Worm (Caenorhabditis elegans) whole organism, mixed stage, embryonic: ENCODE results near the gene grl-19.

ENCODE experiments used
- blmp-1 ChIP-seq: fragments of 150-350 bp; optimal IDR thresholded peaks from 2 replicates; lab custom pipeline; 2014; ENCODE audit warnings: missing biosample characterization, missing genetic modification characterization
- ceh-83 ChIP-seq: fragments of 200-800 bp; sonication (Bioruptor generic); optimal IDR thresholded peaks from 2 replicates; lab custom pipeline; 2018; ENCODE audit warnings: mild to moderate bottlenecking, missing genetic modification characterization, missing compliant biosample characterization
- ces-1 ChIP-seq: fragments of 150-350 bp; optimal IDR thresholded peaks from 2 replicates; lab custom pipeline; 2014; ENCODE audit warnings: missing biosample characterization, missing genetic modification reagents, missing genetic modification characterization
- cnd-1 ChIP-seq: fragments of 200-800 bp; sonication (Bioruptor generic); optimal IDR thresholded peaks from 2 replicates; lab custom pipeline; 2018; ENCODE audit warnings: mild to moderate bottlenecking, missing genetic modification characterization, missing compliant biosample characterization
- hlh-1 ChIP-seq: fragments of 150-350 bp; optimal IDR thresholded peaks from 2 replicates; lab custom pipeline; 2014; ENCODE audit warnings: missing biosample characterization, missing genetic modification reagents, missing genetic modification characterization
- lin-13 ChIP-seq: fragments of 150-350 bp; optimal IDR thresholded peaks from 2 replicates; lab custom pipeline; 2014; ENCODE audit warnings: missing biosample characterization, missing genetic modification characterization
- lin-32 ChIP-seq: fragments of 200-800 bp; sonication (Bioruptor generic); optimal IDR thresholded peaks from 2 replicates; lab custom pipeline; 2018; ENCODE audit warnings: mild to moderate bottlenecking, missing genetic modification characterization, missing compliant biosample characterization
- lsy-2 ChIP-seq: fragments of 150-350 bp; optimal IDR thresholded peaks from 2 replicates; lab custom pipeline; 2014; ENCODE audit warnings: missing biosample characterization, missing genetic modification characterization
- nhr-237 ChIP-seq: fragments of 150-350 bp; optimal IDR thresholded peaks from 2 replicates; lab custom pipeline; 2014; ENCODE audit warnings: missing biosample characterization, missing genetic modification characterization
- nhr-28 ChIP-seq: fragments of 150-350 bp; optimal IDR thresholded peaks from 2 replicates; lab custom pipeline; 2014; ENCODE audit warnings: missing biosample characterization, missing genetic modification characterization
- pha-4 ChIP-seq: fragments of 150-350 bp; optimal IDR thresholded peaks from 2 replicates; lab custom pipeline; 2018; ENCODE audit warnings: missing biosample characterization, missing genetic modification reagents, missing genetic modification characterization
- sem-2 ChIP-seq: fragments of 200-800 bp; sonication (Bioruptor generic); optimal IDR thresholded peaks from 2 replicates; lab custom pipeline; 2018; ENCODE audit warnings: mild to moderate bottlenecking, missing genetic modification characterization, missing compliant biosample characterization
- unc-62 ChIP-seq: fragments of 150-350 bp; optimal IDR thresholded peaks from 2 replicates; lab custom pipeline; 2014; ENCODE audit warnings: missing biosample characterization, missing genetic modification reagents, missing genetic modification characterization
- ztf-11 ChIP-seq: fragments of 150-350 bp; optimal IDR thresholded peaks from 2 replicates; lab custom pipeline; 2014; ENCODE audit warnings: missing biosample characterization, missing genetic modification characterization

DNA sequence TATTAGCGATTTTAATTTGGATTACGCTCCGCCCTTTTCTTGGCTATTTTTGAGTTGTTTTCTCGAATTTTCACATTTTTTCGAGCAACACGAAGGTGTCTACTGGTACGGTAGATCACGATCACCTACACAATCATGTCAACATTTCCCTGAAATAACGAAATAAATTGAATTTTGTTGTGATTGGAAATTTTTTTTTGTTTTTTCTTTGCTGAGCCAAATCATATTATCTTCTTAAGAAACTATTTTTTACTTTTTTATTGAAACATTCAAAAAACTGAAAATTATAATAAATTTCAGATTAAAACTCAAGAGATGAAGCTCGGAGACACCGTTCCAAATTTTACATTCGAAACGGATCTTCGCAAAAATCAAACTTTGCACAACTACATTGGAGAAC, 34.1 kb downstream of the grl-19 start, which contains the start of gene prdx-6:
- TF ChIP-seq ces-1 (GFP tag; lab: Kevin White, UChicago) (no peak), lin-32 (GFP tag; lab: Kevin White, UChicago) (no peak), sem-2 (GFP tag; lab: Kevin White, UChicago) (no peak), unc-62 (GFP tag; lab: Kevin White, UChicago) (no peak), hlh-1 (tag; lab: Kevin White, UChicago) (no peak), ztf-11 (no peak), blmp-1 (tag; lab: Kevin White, UChicago) (no peak), nhr-28 (tag; lab: Kevin White, UChicago) (no peak), pha-4 (tag; lab: Kevin White, UChicago) (no peak), cnd-1 (tag; lab: Kevin White, UChicago) (no peak), ceh-83 (GFP tag; lab: Kevin White, UChicago) (no peak), nhr-237 (no peak), lin-13 (tag; lab: Kevin White, UChicago) (no peak), lsy-2 (tag; lab: Kevin White, UChicago) (no peak)
